Fruit fly (Drosophila melanogaster) whole organism, wandering third instar larva: ENCODE measurements around the gene CG12231.

Experiments
- Abd-B ChIP-seq: fragments of >200 bp; optimal IDR thresholded peaks from 2 replicates; lab custom pipeline; 2017; ENCODE audit warnings: missing biosample characterization, missing genetic modification characterization
- CG32264 ChIP-seq: fragments of 200-800 bp; sonication (Bioruptor generic); optimal IDR thresholded peaks from 2 replicates; lab custom pipeline; 2016; ENCODE audit warnings: missing biosample characterization, missing genetic modification characterization
- CG9705 ChIP-seq: fragments of 200-800 bp; sonication (Bioruptor generic); optimal IDR thresholded peaks from 2 replicates; lab custom pipeline; 2018; ENCODE audit warnings: missing biosample characterization, mild to moderate bottlenecking, missing genetic modification characterization
- CrebA ChIP-seq: fragments of 200-800 bp; sonication (Bioruptor generic); optimal IDR thresholded peaks from 2 replicates; lab custom pipeline; 2016; ENCODE audit warnings: missing biosample characterization, mild to moderate bottlenecking, missing genetic modification characterization, borderline replicate concordance
- Dfd ChIP-seq: fragments of >200 bp; optimal IDR thresholded peaks from 2 replicates; lab custom pipeline; 2017; ENCODE audit warnings: missing biosample characterization, missing genetic modification characterization
- Dif ChIP-seq: fragments of 200-275, 200-300 bp; sonication (Bioruptor generic); optimal IDR thresholded peaks from 2 replicates; lab custom pipeline; 2018; ENCODE audit warnings: missing biosample characterization, missing genetic modification characterization; ENCODE audit not compliant: partially characterized antibody
- GATAd ChIP-seq: sonication (Bioruptor generic); optimal IDR thresholded peaks from 2 replicates; lab custom pipeline; 2016; ENCODE audit warnings: missing biosample characterization, missing genetic modification characterization
- HLH106 ChIP-seq: fragments of 200-800 bp; optimal IDR thresholded peaks from 3 replicates; lab custom pipeline; 2019; ENCODE audit warnings: missing biosample characterization, mild to moderate bottlenecking, missing genetic modification characterization, moderate library complexity
- Hnf4 ChIP-seq: fragments of 200-800 bp; sonication (Bioruptor generic); optimal IDR thresholded peaks from 2 replicates; lab custom pipeline; 2016; ENCODE audit warnings: missing biosample characterization, mild to moderate bottlenecking, missing genetic modification characterization
- Hr78 ChIP-seq: fragments of >200 bp; optimal IDR thresholded peaks from 2 replicates; lab custom pipeline; 2017; ENCODE audit warnings: missing biosample characterization, missing genetic modification characterization
- Hr83 ChIP-seq: fragments of 200-300 bp; sonication (Bioruptor generic); optimal IDR thresholded peaks from 2 replicates; lab custom pipeline; 2016; ENCODE audit warnings: missing biosample characterization, mild to moderate bottlenecking, missing genetic modification characterization, moderate library complexity; ENCODE audit not compliant: poor library complexity, severe bottlenecking
- Jra ChIP-seq: sonication (Bioruptor generic); optimal IDR thresholded peaks from 2 replicates; lab custom pipeline; 2016; ENCODE audit warnings: missing biosample characterization, missing genetic modification characterization
- Mio ChIP-seq: sonication (Bioruptor generic); optimal IDR thresholded peaks from 2 replicates; lab custom pipeline; 2016; ENCODE audit warnings: missing biosample characterization, missing genetic modification characterization
- Myc ChIP-seq: fragments of >200 bp; optimal IDR thresholded peaks from 2 replicates; lab custom pipeline; 2017
- N ChIP-seq: fragments of >200 bp; optimal IDR thresholded peaks from 2 replicates; lab custom pipeline; 2018; ENCODE audit warnings: missing biosample characterization, missing external identifiers, missing genetic modification characterization
- OdsH ChIP-seq: fragments of 200-800 bp; sonication (Bioruptor generic); optimal IDR thresholded peaks from 2 replicates; lab custom pipeline; 2016; ENCODE audit warnings: missing biosample characterization, mild to moderate bottlenecking, missing genetic modification characterization
- Rel ChIP-seq, 2 experiments: fragments of 200-800 bp; sonication (Bioruptor generic) in 1 of 2; optimal IDR thresholded peaks; 2 replicates in 1 of 2; 3 replicates in 1 of 2; lab custom pipeline; 2016 to 2019; ENCODE audit warnings: mild to moderate bottlenecking in 2 of 2, missing biosample characterization in 2 of 2, missing genetic modification characterization in 2 of 2, moderate library complexity in 1 of 2
- Sp1 ChIP-seq: fragments of 200-800 bp; sonication (Bioruptor generic); optimal IDR thresholded peaks from 3 replicates; lab custom pipeline; 2019; ENCODE audit warnings: missing biosample characterization, mild to moderate bottlenecking, missing genetic modification characterization, moderate library complexity
- Vsx2 ChIP-seq: fragments of 200-300, 225-300 bp; sonication (Bioruptor generic); optimal IDR thresholded peaks from 2 replicates; lab custom pipeline; 2018; ENCODE audit warnings: missing biosample characterization, missing genetic modification characterization; ENCODE audit not compliant: partially characterized antibody
- br ChIP-seq: fragments of 200-800 bp; sonication (Bioruptor generic); optimal IDR thresholded peaks from 2 replicates; lab custom pipeline; 2016; ENCODE audit warnings: missing biosample characterization, missing genetic modification characterization
- brk ChIP-seq: fragments of 200-800 bp; sonication (Bioruptor generic); optimal IDR thresholded peaks from 2 replicates; lab custom pipeline; 2016; ENCODE audit warnings: missing biosample characterization, mild to moderate bottlenecking, missing genetic modification characterization
- dl ChIP-seq, 2 experiments: fragments of 175-275, 200-275 bp in 1 of 2; fragments of 200-275 bp in 1 of 2; sonication (Bioruptor generic); optimal IDR thresholded peaks; lab custom pipeline; 2018; ENCODE audit warnings: mild to moderate bottlenecking in 2 of 2, missing biosample characterization in 2 of 2, missing genetic modification characterization in 2 of 2, moderate library complexity in 2 of 2; ENCODE audit not compliant: partially characterized antibody in 2 of 2, insufficient read depth in 1 of 2
- dmrt93B ChIP-seq: fragments of 200-800 bp; sonication (Bioruptor generic); optimal IDR thresholded peaks from 2 replicates; lab custom pipeline; 2018; ENCODE audit warnings: missing biosample characterization, mild to moderate bottlenecking, missing genetic modification characterization
- dsf ChIP-seq: sonication (Bioruptor generic); optimal IDR thresholded peaks from 2 replicates; lab custom pipeline; 2016; ENCODE audit warnings: missing biosample characterization, missing genetic modification characterization, borderline replicate concordance
- ey ChIP-seq: fragments of 200-800 bp; sonication (Bioruptor generic); optimal IDR thresholded peaks from 2 replicates; lab custom pipeline; 2016; ENCODE audit warnings: missing biosample characterization, missing genetic modification characterization
- foxo ChIP-seq, 2 experiments: fragments of 200-800 bp; sonication (Bioruptor generic); optimal IDR thresholded peaks; 2 replicates in 1 of 2; 3 replicates in 1 of 2; lab custom pipeline; 2016 to 2017; ENCODE audit warnings: missing biosample characterization in 2 of 2, missing genetic modification characterization in 2 of 2
- fru ChIP-seq: fragments of 200-800 bp; sonication (Bioruptor generic); optimal IDR thresholded peaks from 3 replicates; lab custom pipeline; 2016; ENCODE audit warnings: missing biosample characterization, mild to moderate bottlenecking, missing genetic modification characterization
- h ChIP-seq: fragments of 200-800 bp; sonication (Bioruptor generic); optimal IDR thresholded peaks from 3 replicates; lab custom pipeline; 2016; ENCODE audit warnings: missing biosample characterization, mild to moderate bottlenecking, missing genetic modification characterization
- jim ChIP-seq: fragments of 175-275, 200-325 bp; sonication (Bioruptor generic); optimal IDR thresholded peaks from 2 replicates; lab custom pipeline; 2016; ENCODE audit warnings: missing biosample characterization, mild to moderate bottlenecking, missing genetic modification characterization
- lola ChIP-seq: fragments of >200 bp; optimal IDR thresholded peaks from 2 replicates; lab custom pipeline; 2017; ENCODE audit warnings: missing biosample characterization, missing genetic modification characterization
- pan ChIP-seq: fragments of >200 bp; optimal IDR thresholded peaks from 2 replicates; lab custom pipeline; 2017
- psq ChIP-seq: fragments of 200-800 bp; sonication (Bioruptor generic); optimal IDR thresholded peaks from 3 replicates; lab custom pipeline; 2017; ENCODE audit warnings: missing biosample characterization, mild to moderate bottlenecking, missing genetic modification characterization, moderate library complexity
- rgr ChIP-seq: fragments of 200-800 bp; sonication (Bioruptor generic); optimal IDR thresholded peaks from 3 replicates; lab custom pipeline; 2016; ENCODE audit warnings: missing biosample characterization, mild to moderate bottlenecking, missing genetic modification characterization
- sage ChIP-seq: fragments of 200-800 bp; sonication (Bioruptor generic); optimal IDR thresholded peaks from 2 replicates; lab custom pipeline; 2016; ENCODE audit warnings: missing biosample characterization, mild to moderate bottlenecking, missing genetic modification characterization
- sv ChIP-seq: fragments of 200-800 bp; sonication (Bioruptor generic); optimal IDR thresholded peaks from 3 replicates; lab custom pipeline; 2016; ENCODE audit warnings: missing biosample characterization, missing genetic modification characterization
- tai ChIP-seq: sonication (Bioruptor generic); optimal IDR thresholded peaks from 2 replicates; lab custom pipeline; 2016; ENCODE audit warnings: missing biosample characterization, missing genetic modification characterization
- usp ChIP-seq: fragments of >200 bp; optimal IDR thresholded peaks from 2 replicates; lab custom pipeline; 2017; ENCODE audit warnings: missing biosample characterization, missing genetic modification characterization
- woc ChIP-seq: sonication (Bioruptor generic); optimal IDR thresholded peaks from 2 replicates; lab custom pipeline; 2016; ENCODE audit warnings: missing biosample characterization, mild to moderate bottlenecking, missing genetic modification characterization

Gene CG12231

dm6 chrX:19496808-19497259 lies 34.7 kb downstream of the CG12231 start:
- TF ChIP-seq HLH106 (tag; lab: Kevin White, UChicago) (peak; percentile 19), Jra (GFP tag; lab: Kevin White, UChicago) (peak; percentile 16), dsf (GFP tag; lab: Kevin White, UChicago) (no peak), usp (no peak), jim (GFP tag; lab: Kevin White, UChicago) (no peak), Mio (GFP tag; lab: Kevin White, UChicago) (no peak), dmrt93B (peak; percentile 10), br (GFP tag; lab: Kevin White, UChicago) (peak; percentile 58), h (GFP tag; lab: Kevin White, UChicago) (peak; percentile 76), sv (GFP tag; lab: Kevin White, UChicago) (no peak), CG9705 (GFP tag; lab: Kevin White, UChicago) (peak; percentile 9), rgr (GFP tag; lab: Kevin White, UChicago) (peak; percentile 55), Myc (lab: Kevin White, UChicago) (no peak), sage (GFP tag; lab: Kevin White, UChicago) (no peak), Hr78 (GFP tag; lab: Kevin White, UChicago) (no peak), Rel (GFP tag; optimal IDR thresholded peaks at IDR 0.05; lab: Kevin White, UChicago) (no peak), Rel (tag; optimal IDR thresholded peaks at IDR 0.05; lab: Kevin White, UChicago) (peak; percentile 67), Sp1 (GFP tag; lab: Kevin White, UChicago) (peak; percentile 26), Vsx2 (GFP tag; lab: Kevin White, UChicago) (no peak), ey (GFP tag; lab: Kevin White, UChicago) (no peak), Hnf4 (GFP tag; lab: Kevin White, UChicago) (peak; percentile 72), CG32264 (peak; percentile 24), Dfd (no peak), woc (GFP tag; lab: Kevin White, UChicago) (peak; percentile 46), psq (GFP tag; lab: Kevin White, UChicago) (peak; percentile 93), OdsH (GFP tag; lab: Kevin White, UChicago) (peak; percentile 7), fru (peak; percentile 7), brk (GFP tag; lab: Kevin White, UChicago) (no peak), Hr83 (GFP tag; lab: Kevin White, UChicago) (peak; percentile 79), CrebA (GFP tag; lab: Kevin White, UChicago) (no peak), foxo (GFP tag; optimal IDR thresholded peaks at IDR 0.05; lab: Kevin White, UChicago) (peak in 1 of 2 experiments; percentile 45), tai (GFP tag; lab: Kevin White, UChicago) (no peak), dl (GFP tag; optimal IDR thresholded peaks at IDR 0.05; lab: Kevin White, UChicago; ENCODE audit: insufficient read depth in 1 of 2, partially characterized antibody in 2 of 2) (peak in 1 of 2 experiments; percentile 52), N (GFP tag; lab: Kevin White, UChicago) (peak; percentile 55), lola (GFP tag; lab: Kevin White, UChicago) (no peak), Dif (GFP tag; lab: Kevin White, UChicago) (peak; percentile 51), pan (lab: Kevin White, UChicago) (no peak), GATAd (GFP tag; lab: Kevin White, UChicago) (no peak), Abd-B (no peak)

dm6 chrX:19495611-19496583 lies 35.6 kb downstream of the CG12231 start:
- TF ChIP-seq sv (GFP tag; lab: Kevin White, UChicago): peak; percentile 36
- TF ChIP-seq Sp1 (GFP tag; lab: Kevin White, UChicago): peak; percentile 30
- no peak for TF ChIP-seq dl (GFP tag; optimal IDR thresholded peaks at IDR 0.05; lab: Kevin White, UChicago; ENCODE audit: insufficient read depth in 1 of 2, partially characterized antibody in 2 of 2)
- TF ChIP-seq rgr (GFP tag; lab: Kevin White, UChicago): peak; percentile 41
- peak; percentile 54 for TF ChIP-seq ey (GFP tag; lab: Kevin White, UChicago)
- peak; percentile 26 for TF ChIP-seq OdsH (GFP tag; lab: Kevin White, UChicago)
- TF ChIP-seq lola (GFP tag; lab: Kevin White, UChicago): no peak
- TF ChIP-seq woc (GFP tag; lab: Kevin White, UChicago): peak; percentile 28
- peak; percentile 18 for TF ChIP-seq h (GFP tag; lab: Kevin White, UChicago)
- peak; percentile 58 for TF ChIP-seq HLH106 (tag; lab: Kevin White, UChicago)
- peak; percentile 76 for TF ChIP-seq N (GFP tag; lab: Kevin White, UChicago)
- peak in 1 of 2 experiments; percentile 62 for TF ChIP-seq foxo (GFP tag; optimal IDR thresholded peaks at IDR 0.05; lab: Kevin White, UChicago)
- no peak for TF ChIP-seq CG32264
- TF ChIP-seq fru: peak; percentile 65
- peak; percentile 36 for TF ChIP-seq Rel (GFP tag; optimal IDR thresholded peaks at IDR 0.05; lab: Kevin White, UChicago)
- peak; percentile 93 for TF ChIP-seq Rel (tag; optimal IDR thresholded peaks at IDR 0.05; lab: Kevin White, UChicago)
- peak; percentile 47 for TF ChIP-seq br (GFP tag; lab: Kevin White, UChicago)
- TF ChIP-seq brk (GFP tag; lab: Kevin White, UChicago): no peak
